Fruit fly (Drosophila melanogaster) whole organism, embryonic: ENCODE results near the gene CG8236.

Source experiments
- CG10209 ChIP-seq: fragments of 200-800 bp; sonication (Bioruptor generic); optimal IDR thresholded peaks from 3 replicates; lab custom pipeline; 2017; ENCODE audit warnings: missing biosample characterization, mild to moderate bottlenecking, missing genetic modification characterization, missing genetic modification reagents
- CG10959 ChIP-seq: fragments of 200-800 bp; sonication (Bioruptor generic); IDR thresholded peaks from 2 replicates; pipeline ENCODE4 v1.3.6; 2022; ENCODE audit warnings: missing biosample characterization, missing genetic modification characterization
- CG11093 ChIP-seq: fragments of 200-800 bp; sonication (Bioruptor generic); IDR thresholded peaks from 3 replicates; pipeline ENCODE4 v1.3.6; 2022; ENCODE audit warnings: missing biosample characterization, missing genetic modification characterization
- CG11504 ChIP-seq: fragments of 200-800 bp; sonication (Bioruptor generic); optimal IDR thresholded peaks from 3 replicates; lab custom pipeline; 2019; ENCODE audit warnings: missing biosample characterization, mild to moderate bottlenecking, missing genetic modification characterization, moderate library complexity
- CG11695 ChIP-seq: fragments of 200-800 bp; sonication (Bioruptor generic); IDR thresholded peaks from 3 replicates; pipeline ENCODE4 v1.3.6; 2022; ENCODE audit warnings: missing biosample characterization, missing genetic modification characterization
- CG12155 ChIP-seq: fragments of 200-800 bp; sonication (Bioruptor generic); optimal IDR thresholded peaks from 3 replicates; lab custom pipeline; 2016; ENCODE audit warnings: missing biosample characterization, missing genetic modification characterization
- CG12391 ChIP-seq: fragments of 200-800 bp; sonication (Bioruptor generic); optimal IDR thresholded peaks from 3 replicates; lab custom pipeline; 2018; ENCODE audit warnings: missing biosample characterization, mild to moderate bottlenecking, missing genetic modification characterization, moderate library complexity
- CG15269 ChIP-seq: fragments of 200-800 bp; sonication (Bioruptor generic); optimal IDR thresholded peaks from 2 replicates; lab custom pipeline; 2018; ENCODE audit warnings: missing biosample characterization, mild to moderate bottlenecking, missing genetic modification characterization, moderate library complexity
- CG1602 ChIP-seq: fragments of 200-800 bp; sonication (Bioruptor generic); optimal IDR thresholded peaks from 3 replicates; lab custom pipeline; 2016; ENCODE audit warnings: missing biosample characterization, missing genetic modification characterization
- CG17361 ChIP-seq: fragments of 200-800 bp; sonication (Bioruptor generic); IDR thresholded peaks from 3 replicates; pipeline ENCODE4 v1.3.6; 2022; ENCODE audit warnings: missing biosample characterization, missing genetic modification characterization
- CG17385 ChIP-seq: fragments of 200-800 bp; sonication (Bioruptor generic); optimal IDR thresholded peaks from 3 replicates; lab custom pipeline; 2018; ENCODE audit warnings: missing biosample characterization, mild to moderate bottlenecking, missing genetic modification characterization
- CG18262 ChIP-seq: fragments of 200-800 bp; optimal IDR thresholded peaks from 3 replicates; lab custom pipeline; 2019; ENCODE audit warnings: missing biosample characterization, mild to moderate bottlenecking, missing genetic modification characterization, moderate library complexity
- CG32532 ChIP-seq: fragments of 200-800 bp; sonication (Bioruptor generic); IDR thresholded peaks from 2 replicates; pipeline ENCODE4 v1.3.6; 2022; ENCODE audit warnings: missing biosample characterization, missing genetic modification characterization
- CG32767 ChIP-seq: fragments of 200-800 bp; sonication (Bioruptor generic); IDR thresholded peaks from 2 replicates; pipeline ENCODE4 v1.3.6; 2022; ENCODE audit warnings: missing biosample characterization, missing genetic modification characterization
- CG3407 ChIP-seq: fragments of 200-800 bp; sonication (Bioruptor generic); optimal IDR thresholded peaks from 2 replicates; lab custom pipeline; 2018; ENCODE audit warnings: missing biosample characterization, mild to moderate bottlenecking, missing genetic modification characterization
- CG3995 ChIP-seq: fragments of 200-800 bp; sonication (Bioruptor generic); optimal IDR thresholded peaks from 3 replicates; lab custom pipeline; 2016; ENCODE audit warnings: missing biosample characterization, missing genetic modification characterization
- CG43689 ChIP-seq: fragments of 200-800 bp; sonication (Bioruptor generic); IDR thresholded peaks from 2 replicates; pipeline ENCODE4 v1.3.6; 2022; ENCODE audit warnings: missing biosample characterization, missing genetic modification characterization
- CG6254 ChIP-seq: fragments of 200-800 bp; sonication (Bioruptor generic); optimal IDR thresholded peaks from 3 replicates; lab custom pipeline; 2017; ENCODE audit warnings: mild to moderate bottlenecking, missing biosample characterization, missing genetic modification reagents, missing genetic modification characterization
- CG6791 ChIP-seq: fragments of 200-800 bp; sonication (Bioruptor generic); IDR thresholded peaks from 3 replicates; pipeline ENCODE4 v1.3.6; 2022; ENCODE audit warnings: missing biosample characterization, missing genetic modification characterization; ENCODE audit not compliant: partially characterized antibody
- CG7745 ChIP-seq: fragments of 200-800 bp; sonication (Bioruptor generic); optimal IDR thresholded peaks from 2 replicates; lab custom pipeline; 2018; ENCODE audit warnings: missing biosample characterization, mild to moderate bottlenecking, missing genetic modification characterization, moderate library complexity
- CG7839 ChIP-seq: fragments of 200-800 bp; sonication (Bioruptor generic); optimal IDR thresholded peaks from 3 replicates; lab custom pipeline; 2018; ENCODE audit warnings: missing biosample characterization, mild to moderate bottlenecking, missing genetic modification characterization, moderate library complexity
- D ChIP-seq, 2 experiments: fragments of 200-800 bp in 1 of 2; fragments of >200 bp in 1 of 2; sonication (Bioruptor generic) in 1 of 2; optimal IDR thresholded peaks; 2 replicates in 1 of 2; 3 replicates in 1 of 2; lab custom pipeline; 2017; ENCODE audit warnings: mild to moderate bottlenecking in 1 of 2, missing biosample characterization in 1 of 2, missing genetic modification characterization in 1 of 2, missing genetic modification reagents in 1 of 2
- Ets97D ChIP-seq: fragments of 200-800 bp; sonication (Bioruptor generic); optimal IDR thresholded peaks from 3 replicates; lab custom pipeline; 2016; ENCODE audit warnings: missing biosample characterization, missing genetic modification characterization
- HLH3B ChIP-seq: fragments of 200-800 bp; sonication (Bioruptor generic); IDR thresholded peaks from 2 replicates; pipeline ENCODE4 v1.3.6; 2022; ENCODE audit warnings: missing biosample characterization, missing genetic modification characterization
- Jarid2 ChIP-seq: fragments of 200-800 bp; sonication (Bioruptor generic); optimal IDR thresholded peaks from 3 replicates; lab custom pipeline; 2017; ENCODE audit warnings: mild to moderate bottlenecking, missing biosample characterization, missing genetic modification reagents, missing genetic modification characterization
- Med ChIP-seq: fragments of 200-800 bp; sonication (Bioruptor generic); peaks from one replicate; lab custom pipeline; 2016; ENCODE audit warnings: missing biosample characterization, missing genetic modification characterization, mild to moderate bottlenecking, inconsistent platforms, moderate library complexity
- NfI ChIP-seq: fragments of 200-800 bp; sonication (Bioruptor generic); optimal IDR thresholded peaks from 3 replicates; lab custom pipeline; 2018; ENCODE audit warnings: missing biosample characterization, mild to moderate bottlenecking, missing genetic modification characterization, moderate library complexity
- Poxn ChIP-seq: fragments of 200-800 bp; sonication (Bioruptor generic); IDR thresholded peaks from 2 replicates; pipeline ENCODE4 v1.3.6; 2022; ENCODE audit warnings: missing biosample characterization, missing genetic modification characterization
- Ptx1 ChIP-seq: fragments of 200-800 bp; sonication (Bioruptor generic); IDR thresholded peaks from 2 replicates; pipeline ENCODE4 v1.3.6; 2022; ENCODE audit warnings: missing biosample characterization, missing genetic modification characterization
- Ssrp ChIP-seq: fragments of 200-800 bp; sonication (Bioruptor generic); optimal IDR thresholded peaks from 2 replicates; lab custom pipeline; 2018; ENCODE audit warnings: missing biosample characterization, mild to moderate bottlenecking, missing genetic modification characterization, moderate library complexity
- ase ChIP-seq: fragments of 200-800 bp; sonication (Bioruptor generic); IDR thresholded peaks from 3 replicates; pipeline ENCODE4 v1.3.6; 2022; ENCODE audit warnings: missing biosample characterization, missing genetic modification characterization
- chif ChIP-seq, 2 experiments: fragments of 200-800 bp; sonication (Bioruptor generic); optimal IDR thresholded peaks; 3 replicates each; lab custom pipeline; 2016; ENCODE audit warnings: missing biosample characterization in 2 of 2, missing genetic modification characterization in 2 of 2
- dati ChIP-seq: fragments of 200-800 bp; sonication (Bioruptor generic); IDR thresholded peaks from 2 replicates; pipeline ENCODE4 v1.3.6; 2022; ENCODE audit warnings: missing biosample characterization, missing genetic modification characterization
- dmrt11E ChIP-seq: fragments of 200-800 bp; sonication (Bioruptor generic); optimal IDR thresholded peaks from 3 replicates; lab custom pipeline; 2018; ENCODE audit warnings: missing biosample characterization, mild to moderate bottlenecking, missing genetic modification characterization, moderate library complexity
- fd96Cb ChIP-seq: fragments of 200-800 bp; sonication (Bioruptor generic); optimal IDR thresholded peaks from 2 replicates; lab custom pipeline; 2018; ENCODE audit warnings: missing biosample characterization, mild to moderate bottlenecking, missing genetic modification characterization, moderate library complexity
- ind ChIP-seq: fragments of 200-800 bp; sonication (Bioruptor generic); optimal IDR thresholded peaks from 3 replicates; lab custom pipeline; 2016; ENCODE audit warnings: missing biosample characterization, missing genetic modification characterization
- jing ChIP-seq: fragments of 200-800 bp; sonication (Bioruptor generic); optimal IDR thresholded peaks from 2 replicates; lab custom pipeline; 2018; ENCODE audit warnings: missing biosample characterization, mild to moderate bottlenecking, missing genetic modification characterization
- lmd ChIP-seq: fragments of 200-800 bp; sonication (Bioruptor generic); IDR thresholded peaks from 2 replicates; pipeline ENCODE4 v1.3.6; 2022; ENCODE audit warnings: missing biosample characterization, missing genetic modification characterization
- otp ChIP-seq: fragments of 200-800 bp; sonication (Bioruptor generic); IDR thresholded peaks from 3 replicates; pipeline ENCODE4, ENCODE4 v1.3.6; 2022; ENCODE audit warnings: missing biosample characterization, missing genetic modification characterization
- prd ChIP-seq, 3 experiments: fragments of >200 bp in 2 of 3; fragments of 200-800 bp in 1 of 3; sonication (Bioruptor generic) in 1 of 3; optimal IDR thresholded peaks in 2 of 3; IDR thresholded peaks in 1 of 3; 2 replicates in 2 of 3; 3 replicates in 1 of 3; pipeline versions ENCODE4 v1.3.6 to Lab custom; 2017 to 2022; ENCODE audit warnings: missing biosample characterization in 1 of 3, missing genetic modification characterization in 1 of 3
- row ChIP-seq: fragments of 200-800 bp; sonication (Bioruptor generic); IDR thresholded peaks from 3 replicates; pipeline ENCODE4 v1.3.6; 2022; ENCODE audit warnings: missing biosample characterization, missing genetic modification characterization
- slp2 ChIP-seq: fragments of 200-800 bp; sonication (Bioruptor generic); optimal IDR thresholded peaks from 2 replicates; lab custom pipeline; 2016; ENCODE audit warnings: missing biosample characterization, missing genetic modification characterization
- tin ChIP-seq: fragments of 200-800 bp; sonication (Bioruptor generic); optimal IDR thresholded peaks from 3 replicates; lab custom pipeline; 2016; ENCODE audit warnings: missing biosample characterization, missing genetic modification characterization
- twi ChIP-seq: fragments of 200-800 bp; optimal IDR thresholded peaks from 2 replicates; lab custom pipeline; 2019; ENCODE audit warnings: missing biosample characterization, mild to moderate bottlenecking, missing genetic modification characterization, moderate library complexity
- unpg ChIP-seq: fragments of 200-800 bp; sonication (Bioruptor generic); optimal IDR thresholded peaks from 3 replicates; lab custom pipeline; 2018; ENCODE audit warnings: missing biosample characterization, mild to moderate bottlenecking, missing genetic modification characterization, moderate library complexity
- vnd ChIP-seq: fragments of 200-800 bp; sonication (Bioruptor generic); IDR thresholded peaks from 3 replicates; pipeline ENCODE4 v1.3.6; 2022; ENCODE audit warnings: missing biosample characterization, missing genetic modification characterization; ENCODE audit not compliant: partially characterized antibody
- vvl ChIP-seq: fragments of 200-800 bp; sonication (Bioruptor generic); IDR thresholded peaks from 2 replicates; pipeline ENCODE4 v1.3.6; 2022; ENCODE audit warnings: missing biosample characterization, missing genetic modification characterization

Gene CG8236

DNA sequence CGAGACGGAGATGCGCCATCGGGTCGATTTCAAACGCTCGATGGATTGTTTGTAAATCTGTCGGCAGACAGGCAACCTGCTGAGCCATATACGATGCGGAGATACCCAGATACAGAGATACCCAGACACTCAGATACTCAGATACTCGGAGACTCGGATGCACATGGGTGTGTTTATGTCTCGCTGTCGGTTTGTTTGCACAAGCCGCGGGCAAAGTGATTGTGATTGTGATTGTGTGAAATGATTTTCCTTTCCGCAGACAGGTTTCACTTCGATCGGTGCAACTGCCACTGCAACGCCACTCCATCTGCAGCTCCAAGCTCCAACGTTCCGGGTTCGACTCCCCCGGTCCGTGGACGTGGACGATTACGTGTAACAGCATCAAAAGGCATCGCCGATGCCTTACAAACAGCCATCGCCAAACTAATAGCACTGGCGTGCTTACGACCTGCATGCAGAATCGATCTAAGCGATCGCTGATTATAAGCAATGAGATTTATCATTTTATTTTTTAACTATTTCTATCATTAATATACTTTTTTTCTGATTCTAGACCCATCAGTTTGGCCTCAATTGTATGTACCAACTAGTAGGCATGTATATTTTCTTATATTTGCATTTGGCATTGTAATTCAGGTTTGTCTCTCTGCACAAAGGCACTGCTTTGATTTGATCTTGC lies 19.7 kb downstream of the CG8236 start (continued):
- TF ChIP-seq CG43689 (GFP tag; lab: Robert Waterston, UW) (peak; percentile 56), CG6791 (GFP tag; lab: Robert Waterston, UW) (0 out of 3 replicates have a peak, but pooled peaks have one; percentile 41), CG3407 (GFP tag; lab: Kevin White, UChicago) (peak; percentile 11), otp (GFP tag; lab: Robert Waterston, UW) (peak; percentile 28; the same call in 1 of the 3 replicates), CG11093 (GFP tag; lab: Robert Waterston, UW) (peak; percentile 62; the same call in 1 of the 3 replicates), vvl (GFP tag; lab: Robert Waterston, UW) (peak; percentile 86), CG7745 (no peak), CG11695 (GFP tag; lab: Robert Waterston, UW) (peak; percentile 52; the same call in 1 of the 3 replicates), CG1602 (GFP tag; lab: Kevin White, UChicago) (peak; percentile 43), NfI (GFP tag; lab: Kevin White, UChicago) (peak; percentile 50), vnd (no peak), CG18262 (tag; lab: Kevin White, UChicago) (peak; percentile 69), Med (peak; percentile 13), Ssrp (tag; lab: Kevin White, UChicago) (peak; percentile 51), CG32532 (GFP tag; lab: Robert Waterston, UW) (peak; percentile 55; the same call in 1 of the 2 replicates), CG10959 (peak; percentile 22; the same call in 1 of the 2 replicates), CG3995 (GFP tag; lab: Kevin White, UChicago) (no peak), lmd (GFP tag; lab: Robert Waterston, UW) (peak; percentile 71), jing (GFP tag; lab: Kevin White, UChicago) (peak; percentile 35), prd (optimal IDR thresholded peaks at IDR 0.05; lab: Kevin White, UChicago) (no peak), prd (GFP tag; IDR thresholded peaks at IDR 0.05; lab: Robert Waterston, UW) (peak; percentile 69; the same call in 2 of the 3 replicates), dmrt11E (tag; lab: Kevin White, UChicago) (no peak), CG17385 (peak; percentile 41), chif (GFP tag; optimal IDR thresholded peaks at IDR 0.05; lab: Kevin White, UChicago) (peak in 1 of 2 experiments; percentile 22), CG32767 (GFP tag; lab: Robert Waterston, UW) (peak; percentile 11; the same call in 1 of the 2 replicates), CG17361 (GFP tag; lab: Robert Waterston, UW) (peak; percentile 46; the same call in 1 of the 3 replicates), CG12391 (tag; lab: Kevin White, UChicago) (peak; percentile 43), CG6254 (GFP tag; lab: Kevin White, UChicago) (peak; percentile 58), CG11504 (tag; lab: Kevin White, UChicago) (peak; percentile 77), HLH3B (GFP tag; lab: Robert Waterston, UW) (peak; percentile 62; the same call in 1 of the 2 replicates), D (optimal IDR thresholded peaks at IDR 0.05; lab: Kevin White, UChicago) (no peak), D (GFP tag; optimal IDR thresholded peaks at IDR 0.05; lab: Kevin White, UChicago) (peak; percentile 20), ase (GFP tag; lab: Robert Waterston, UW) (peak; percentile 73; the same call in 2 of the 3 replicates), dati (GFP tag; lab: Robert Waterston, UW) (0 out of 2 replicates have a peak, but pooled peaks have one; percentile 21), Jarid2 (GFP tag; lab: Kevin White, UChicago) (peak; percentile 2), fd96Cb (peak; percentile 56), Ets97D (GFP tag; lab: Kevin White, UChicago) (no peak), ind (peak; percentile 34), twi (tag; lab: Kevin White, UChicago) (no peak), Poxn (GFP tag; lab: Robert Waterston, UW) (no peak), CG10209 (peak; percentile 14), tin (peak; percentile 26), unpg (GFP tag; lab: Kevin White, UChicago) (peak; percentile 63), CG15269 (peak; percentile 52), row (peak; percentile 52), CG12155 (GFP tag; lab: Kevin White, UChicago) (no peak), Ptx1 (peak; percentile 85), slp2 (GFP tag; lab: Kevin White, UChicago) (peak; percentile 5), CG7839 (peak; percentile 63)
